Worm (Caenorhabditis elegans) whole organism, early embryonic: ENCODE results near the gene pkhm-2.

ENCODE experiments used
- F13C5.2 ChIP-seq: sonication (generic microtip); optimal IDR thresholded peaks from 2 replicates; lab custom pipeline; 2017; ENCODE audit warnings: mild to moderate bottlenecking, missing genetic modification characterization, inconsistent platforms, missing compliant biosample characterization
- aly-1 ChIP-seq: sonication (generic microtip); optimal IDR thresholded peaks from 2 replicates; lab custom pipeline; 2016; ENCODE audit warnings: missing genetic modification characterization, missing compliant biosample characterization
- ama-1 ChIP-seq: fragments of 150-350 bp; optimal IDR thresholded peaks from 2 replicates; lab custom pipeline; 2014
- flt-1 ChIP-seq: fragments of 200-800 bp; sonication (Bioruptor generic); IDR thresholded peaks from 2 replicates; pipeline ENCODE4 v1.3.6; 2022; ENCODE audit warnings: missing genetic modification characterization, missing compliant biosample characterization
- pes-1 ChIP-seq: fragments of 200-800 bp; sonication (Bioruptor generic); IDR thresholded peaks from 2 replicates; pipeline ENCODE4 v1.3.6; 2022; ENCODE audit warnings: missing genetic modification reagents, missing genetic modification characterization, missing compliant biosample characterization
- scrt-1 ChIP-seq: fragments of 200-800 bp; sonication (Bioruptor generic); IDR thresholded peaks from 2 replicates; pipeline ENCODE4 v1.3.6; 2022; ENCODE audit warnings: missing genetic modification characterization, missing compliant biosample characterization
- sea-1 ChIP-seq: fragments of 200-800 bp; sonication (Bioruptor generic); conservative IDR thresholded peaks from 2 replicates; pipeline ENCODE4 v1.3.6; 2022; ENCODE audit warnings: missing genetic modification characterization, missing compliant biosample characterization
- tbx-11 ChIP-seq: fragments of 200-800 bp; sonication (Bioruptor generic); IDR thresholded peaks from 2 replicates; pipeline ENCODE4 v1.3.6; 2022; ENCODE audit warnings: missing genetic modification characterization, missing compliant biosample characterization
- tbx-37 ChIP-seq: fragments of 200-800 bp; sonication (Bioruptor generic); conservative IDR thresholded peaks from 2 replicates; pipeline ENCODE4 v1.3.6; 2022; ENCODE audit warnings: missing genetic modification reagents, missing genetic modification characterization, missing compliant biosample characterization
- tra-4 ChIP-seq: sonication (generic microtip); optimal IDR thresholded peaks from 2 replicates; lab custom pipeline; 2017; ENCODE audit warnings: missing genetic modification characterization, missing compliant biosample characterization

- TF ChIP-seq sea-1 (GFP tag; lab: Robert Waterston, UW) = peak; percentile 62; the same call in 1 of the 2 replicates
- no peak for TF ChIP-seq aly-1 (tag; lab: Kevin White, UChicago)
- no peak for TF ChIP-seq ama-1 (lab: Kevin White, UChicago)
- no peak for TF ChIP-seq pes-1 (GFP tag; lab: Robert Waterston, UW)
- TF ChIP-seq scrt-1 (GFP tag; lab: Robert Waterston, UW) = no peak
- peak; percentile 30; the same call in 1 of the 2 replicates for TF ChIP-seq tbx-37
- peak; percentile 50; the same call in 1 of the 2 replicates for TF ChIP-seq tbx-11
- TF ChIP-seq flt-1 (GFP tag; lab: Robert Waterston, UW) = no peak
- TF ChIP-seq tra-4 = no peak
- TF ChIP-seq F13C5.2 (tag; lab: Kevin White, UChicago) = peak; percentile 77
These were observed at the start of gene pkhm-2 for ce11 chrX:15181454-15181853.
